Fruit fly (Drosophila melanogaster): Measurements from ENCODE around the gene CG9921.

CG9921 gene

DNA sequence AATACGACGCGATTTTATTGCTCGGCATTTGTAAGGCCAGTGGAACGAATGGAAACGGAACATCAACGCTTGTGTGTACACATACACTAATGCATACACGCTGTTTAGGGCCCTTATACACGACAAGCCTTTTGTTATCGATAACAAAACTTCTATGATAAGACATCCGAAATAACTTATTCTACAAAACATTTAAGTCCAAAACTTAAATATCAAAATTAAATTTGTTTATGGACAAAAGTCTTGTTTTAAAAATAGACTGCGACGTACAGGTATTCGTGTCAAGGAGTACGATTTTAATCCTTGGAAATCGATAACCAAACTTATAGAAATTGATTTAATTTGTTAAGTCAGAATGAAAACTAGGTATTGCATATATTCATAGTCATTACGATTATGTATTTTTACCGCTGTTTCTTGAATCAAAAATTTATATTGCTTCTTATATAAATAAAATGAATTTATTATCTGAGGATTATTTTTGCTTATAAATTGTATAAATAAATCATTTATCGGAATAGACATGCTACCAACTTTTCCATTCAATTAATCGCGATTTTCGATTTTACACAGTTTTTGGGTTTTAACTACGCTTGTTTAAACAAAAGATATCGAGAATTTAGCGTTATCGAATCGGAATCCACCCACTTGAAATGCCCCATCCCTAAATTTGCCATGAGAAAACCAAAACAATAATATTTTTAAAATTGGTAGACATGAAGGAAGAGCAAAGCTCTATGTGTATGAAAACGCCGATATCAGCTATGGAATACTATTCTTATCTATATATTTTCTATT lies 20.1 kb downstream of the CG9921 start, which contains the start of the genes CG9915 and SWIP (continued):
- peak; percentile 13 for TF ChIP-seq nmo (GFP tag; optimal IDR thresholded peaks at IDR 0.05)
- TF ChIP-seq CG4404 (GFP tag; IDR thresholded peaks at IDR 0.05): no peak
- peak; percentile 36; the same call in 1 of the 2 replicates for TF ChIP-seq slbo (GFP tag; IDR thresholded peaks at IDR 0.05)
- no peak for TF ChIP-seq kay (GFP tag; optimal IDR thresholded peaks at IDR 0.05)
- no peak for TF ChIP-seq CG9609 (GFP tag; optimal IDR thresholded peaks at IDR 0.05)
- TF ChIP-seq NC2β (GFP tag; optimal IDR thresholded peaks at IDR 0.05): no peak
- TF ChIP-seq sc (optimal IDR thresholded peaks at IDR 0.05): no peak
- TF ChIP-seq sc (GFP tag; optimal IDR thresholded peaks at IDR 0.05): no peak
- peak; percentile 23 for TF ChIP-seq CG17829 (tag; optimal IDR thresholded peaks at IDR 0.05)
- no peak for TF ChIP-seq BtbVII (GFP tag; optimal IDR thresholded peaks at IDR 0.05)
- peak; percentile 41; the same call in 1 of the 2 replicates for TF ChIP-seq sna (GFP tag; IDR thresholded peaks at IDR 0.05; ENCODE audit: partially characterized antibody)
- TF ChIP-seq CG1603 (tag; optimal IDR thresholded peaks at IDR 0.05): peak; percentile 68
- peak; percentile 60 for TF ChIP-seq Scr (GFP tag; IDR thresholded peaks at IDR 0.05; ENCODE audit: partially characterized antibody)
- no peak for TF ChIP-seq inv (GFP tag; IDR thresholded peaks at IDR 0.05; ENCODE audit: partially characterized antibody)
- peak; percentile 22 for TF ChIP-seq CG9727 (GFP tag; optimal IDR thresholded peaks at IDR 0.05)
- 0 out of 3 replicates have a peak, but pooled peaks have one; percentile 25 for TF ChIP-seq ci (GFP tag; IDR thresholded peaks at IDR 0.05)
- TF ChIP-seq Side (GFP tag; optimal IDR thresholded peaks at IDR 0.05): peak; percentile 18
- peak; percentile 16 for TF ChIP-seq CG10267 (tag; optimal IDR thresholded peaks at IDR 0.05)
- TF ChIP-seq gcm2 (GFP tag; optimal IDR thresholded peaks at IDR 0.05): no peak
- TF ChIP-seq pzg (GFP tag; optimal IDR thresholded peaks at IDR 0.05): peak; percentile 27
- no peak for TF ChIP-seq CG8478 (optimal IDR thresholded peaks at IDR 0.05)
- no peak for TF ChIP-seq wor (GFP tag; IDR thresholded peaks at IDR 0.05)
- no peak for TF ChIP-seq CG12155 (GFP tag; optimal IDR thresholded peaks at IDR 0.05)
- no peak for TF ChIP-seq CG43689 (GFP tag; IDR thresholded peaks at IDR 0.05)
- peak; percentile 46; the same call in 1 of the 3 replicates for TF ChIP-seq CG17361 (GFP tag; IDR thresholded peaks at IDR 0.05)
- TF ChIP-seq CG10654 (GFP tag; optimal IDR thresholded peaks at IDR 0.05): no peak
- no peak for TF ChIP-seq TFAM (GFP tag; optimal IDR thresholded peaks at IDR 0.05)
- TF ChIP-seq sens (GFP tag): peak; percentile 35
- TF ChIP-seq CG30020 (tag; optimal IDR thresholded peaks at IDR 0.05): peak; percentile 95
- peak; percentile 70 for TF ChIP-seq vnd (GFP tag; IDR thresholded peaks at IDR 0.05; ENCODE audit: partially characterized antibody)
- TF ChIP-seq HLH4C (GFP tag; IDR thresholded peaks at IDR 0.05; ENCODE audit: partially characterized antibody): peak; percentile 83
- no peak for TF ChIP-seq CrebB (tag; optimal IDR thresholded peaks at IDR 0.05)
- peak; percentile 31 for TF ChIP-seq zen (tag; optimal IDR thresholded peaks at IDR 0.05)
- no peak for TF ChIP-seq Spps (tag; optimal IDR thresholded peaks at IDR 0.05)
- TF ChIP-seq Lpt (GFP tag; optimal IDR thresholded peaks at IDR 0.05): no peak
- TF ChIP-seq zfh2 (GFP tag; optimal IDR thresholded peaks at IDR 0.05): no peak
- peak; percentile 50 for TF ChIP-seq CG12391 (tag; optimal IDR thresholded peaks at IDR 0.05)
- no peak for TF ChIP-seq H2.0 (GFP tag; IDR thresholded peaks at IDR 0.05)
- no peak for TF ChIP-seq Hsf (GFP tag; optimal IDR thresholded peaks at IDR 0.05)
- TF ChIP-seq CG3163 (GFP tag; optimal IDR thresholded peaks at IDR 0.05): no peak
- TF ChIP-seq mirr (GFP tag; optimal IDR thresholded peaks at IDR 0.05): no peak
- peak; percentile 60; the same call in 1 of the 2 replicates for TF ChIP-seq amos (GFP tag; IDR thresholded peaks at IDR 0.05; ENCODE audit: partially characterized antibody)
- TF ChIP-seq Xrp1 (GFP tag; IDR thresholded peaks at IDR 0.05): peak; percentile 26; the same call in 1 of the 2 replicates
- TF ChIP-seq ara (GFP tag; IDR thresholded peaks at IDR 0.05): no peak
- peak; percentile 40 for TF ChIP-seq gem (tag; optimal IDR thresholded peaks at IDR 0.05)
- TF ChIP-seq Med (GFP tag): peak; percentile 68
- no peak for TF ChIP-seq CG1832 (GFP tag; optimal IDR thresholded peaks at IDR 0.05)
- TF ChIP-seq Dp (GFP tag; optimal IDR thresholded peaks at IDR 0.05): peak; percentile 43
- TF ChIP-seq tna (GFP tag; IDR thresholded peaks at IDR 0.05; ENCODE audit: partially characterized antibody): peak; percentile 75
- no peak for TF ChIP-seq CG8388 (GFP tag; optimal IDR thresholded peaks at IDR 0.05)
